Worm (Caenorhabditis elegans): ENCODE results near the gene atz-1.

- TF ChIP-seq klf-2 (GFP tag; conservative IDR thresholded peaks at IDR 0.05) (no peak), T22C8.4 (GFP tag; IDR thresholded peaks at IDR 0.05) (no peak), ref-1 (GFP tag; conservative IDR thresholded peaks at IDR 0.05) (no peak), ztf-23 (GFP tag; IDR thresholded peaks at IDR 0.05) (no peak), flt-1 (GFP tag; IDR thresholded peaks at IDR 0.05) (no peak), tab-1 (GFP tag; IDR thresholded peaks at IDR 0.05) (no peak), cog-1 (tag; optimal IDR thresholded peaks at IDR 0.05) (no peak)
These were observed 32.7 kb upstream of the atz-1 start, which contains the start of gene dsb-1 for ce11 chrIV:12408625-12409024.

Measured in whole organism, midembryonic.